Worm (Caenorhabditis elegans) whole organism, mixed stage, embryonic: ENCODE results near the gene F59B1.10.
"Not testable (repeated sequence)": the region's sequence is repeated elsewhere in the genome, so short reads cannot be mapped to it uniquely, and the experiment has no call there.

Experiments
- bed-3 ChIP-seq: fragments of 200-800 bp; sonication (Bioruptor generic); optimal IDR thresholded peaks from 3 replicates; lab custom pipeline; 2018; ENCODE audit warnings: mild to moderate bottlenecking, missing genetic modification characterization, moderate library complexity, missing compliant biosample characterization
- ceh-43 ChIP-seq: fragments of 200-800 bp; sonication (Bioruptor generic); optimal IDR thresholded peaks from 2 replicates; lab custom pipeline; 2018; ENCODE audit warnings: mild to moderate bottlenecking, missing genetic modification characterization, moderate library complexity, missing compliant biosample characterization
- cnd-1 ChIP-seq: fragments of 200-800 bp; sonication (Bioruptor generic); optimal IDR thresholded peaks from 2 replicates; lab custom pipeline; 2018; ENCODE audit warnings: mild to moderate bottlenecking, missing genetic modification characterization, missing compliant biosample characterization
- lin-13 ChIP-seq: fragments of 150-350 bp; optimal IDR thresholded peaks from 2 replicates; lab custom pipeline; 2014; ENCODE audit warnings: missing biosample characterization, missing genetic modification characterization
- lin-32 ChIP-seq: fragments of 200-800 bp; sonication (Bioruptor generic); optimal IDR thresholded peaks from 2 replicates; lab custom pipeline; 2018; ENCODE audit warnings: mild to moderate bottlenecking, missing genetic modification characterization, missing compliant biosample characterization
- mep-1 ChIP-seq: fragments of 150-350 bp; optimal IDR thresholded peaks from 2 replicates; lab custom pipeline; 2017; ENCODE audit warnings: missing biosample characterization, missing genetic modification reagents, missing genetic modification characterization, inconsistent platforms
- nhr-12 ChIP-seq: fragments of 150-350 bp; optimal IDR thresholded peaks from 2 replicates; lab custom pipeline; 2014; ENCODE audit warnings: missing biosample characterization, missing genetic modification characterization
- pha-4 ChIP-seq: fragments of 150-350 bp; optimal IDR thresholded peaks from 2 replicates; lab custom pipeline; 2018; ENCODE audit warnings: missing biosample characterization, missing genetic modification reagents, missing genetic modification characterization
- sptf-1 ChIP-seq: sonication (generic microtip); optimal IDR thresholded peaks from 2 replicates; lab custom pipeline; 2017; ENCODE audit warnings: mild to moderate bottlenecking, missing genetic modification characterization, moderate library complexity, missing compliant biosample characterization
- unc-120 ChIP-seq: sonication (generic microtip); optimal IDR thresholded peaks from 2 replicates; lab custom pipeline; 2017; ENCODE audit warnings: missing genetic modification characterization, missing compliant biosample characterization; ENCODE audit not compliant: poor library complexity, severe bottlenecking
- zip-8 ChIP-seq: fragments of 150-350 bp; optimal IDR thresholded peaks from 2 replicates; lab custom pipeline; 2014; ENCODE audit warnings: missing biosample characterization, missing genetic modification characterization

F59B1.10 gene

ce11 chrV:3600570-3600969 lies 47.2 kb downstream of the F59B1.10 start, which contains the start of gene T22F3.7:
Gene T22F3.7 (minus strand): TSS chrV:3600670.
- no peak for TF ChIP-seq zip-8 (tag; lab: Kevin White, UChicago)
- TF ChIP-seq pha-4 (tag; lab: Kevin White, UChicago) = no peak

ce11 chrV:3597052-3597451 lies 50.7 kb downstream of the F59B1.10 start, which contains the start of gene srh-212:
Gene srh-212 (minus strand): TSS chrV:3597152.
- TF ChIP-seq ceh-43; mep-1; unc-120 (tag; lab: Kevin White, UChicago): not testable (repeated sequence)

DNA sequence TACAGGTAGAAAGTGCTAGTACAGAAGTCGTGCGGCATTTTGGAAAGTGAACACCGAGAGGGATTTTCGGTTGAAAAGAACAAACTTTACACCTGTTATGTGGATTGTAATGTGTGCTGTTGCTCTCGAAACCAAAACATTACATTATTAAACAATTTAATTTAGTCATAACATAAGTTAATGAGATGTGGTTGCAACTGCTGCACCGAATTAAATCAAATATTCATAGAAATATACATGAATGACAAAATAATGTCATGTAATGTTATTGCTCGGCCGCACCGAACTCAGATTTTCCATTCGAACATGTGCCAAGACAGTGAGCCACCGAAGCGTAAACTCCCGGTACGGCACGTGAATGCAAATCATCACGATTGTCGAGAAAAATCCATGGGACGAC lies 52.8 kb downstream of the F59B1.10 start, which contains the start of gene srh-213:
Gene srh-213, minus strand, starts transcription at position 101 of the 400 bp plus-strand sequence.
- TF ChIP-seq bed-3 (GFP tag; lab: Kevin White, UChicago) (no peak), nhr-12 (tag; lab: Kevin White, UChicago) (no peak), lin-13 (tag; lab: Kevin White, UChicago) (no peak), unc-120 (tag; lab: Kevin White, UChicago) (no peak), sptf-1 (tag; lab: Kevin White, UChicago) (no peak), cnd-1 (tag; lab: Kevin White, UChicago) (no peak), lin-32 (no peak)
